Fruit fly (Drosophila melanogaster) whole organism, embryonic: ENCODE results near the gene CG43062.

ENCODE experiments used
- Bteb2 ChIP-seq: fragments of 200-800 bp; sonication (Bioruptor generic); optimal IDR thresholded peaks from 2 replicates; lab custom pipeline; 2016; ENCODE audit warnings: missing biosample characterization, missing genetic modification characterization
- CG10959 ChIP-seq: fragments of 200-800 bp; sonication (Bioruptor generic); IDR thresholded peaks from 2 replicates; pipeline ENCODE4 v1.3.6; 2022; ENCODE audit warnings: missing biosample characterization, missing genetic modification characterization
- CG11247 ChIP-seq: fragments of 200-800 bp; sonication (Bioruptor generic); IDR thresholded peaks from 2 replicates; pipeline ENCODE4 v1.3.6; 2022; ENCODE audit warnings: missing biosample characterization, missing genetic modification characterization
- CG11398 ChIP-seq: fragments of 200-800 bp; sonication (Bioruptor generic); optimal IDR thresholded peaks from 2 replicates; lab custom pipeline; 2016; ENCODE audit warnings: missing biosample characterization, missing genetic modification characterization
- CG12659 ChIP-seq: fragments of 200-800 bp; sonication (Bioruptor generic); optimal IDR thresholded peaks from 3 replicates; lab custom pipeline; 2017; ENCODE audit warnings: mild to moderate bottlenecking, missing biosample characterization, missing genetic modification reagents, missing genetic modification characterization
- CG12744 ChIP-seq: fragments of 200-800 bp; sonication (Bioruptor generic); optimal IDR thresholded peaks from 2 replicates; lab custom pipeline; 2016; ENCODE audit warnings: missing biosample characterization, missing genetic modification characterization
- CG14050 ChIP-seq: fragments of 200-800 bp; sonication (Bioruptor generic); IDR thresholded peaks from 3 replicates; pipeline ENCODE4 v1.3.6; 2022; ENCODE audit warnings: missing biosample characterization, missing genetic modification characterization
- CG1647 ChIP-seq: fragments of 200-800 bp; sonication (Bioruptor generic); optimal IDR thresholded peaks from 3 replicates; lab custom pipeline; 2016; ENCODE audit warnings: missing biosample characterization, missing genetic modification characterization
- CG17385 ChIP-seq: fragments of 200-800 bp; sonication (Bioruptor generic); optimal IDR thresholded peaks from 3 replicates; lab custom pipeline; 2018; ENCODE audit warnings: missing biosample characterization, mild to moderate bottlenecking, missing genetic modification characterization
- CG18619 ChIP-seq: fragments of 200-800 bp; sonication (Bioruptor generic); optimal IDR thresholded peaks from 3 replicates; lab custom pipeline; 2017; ENCODE audit warnings: missing biosample characterization, mild to moderate bottlenecking, missing genetic modification characterization
- CG3163 ChIP-seq: fragments of 200-800 bp; sonication (Bioruptor generic); optimal IDR thresholded peaks from 3 replicates; lab custom pipeline; 2016; ENCODE audit warnings: missing biosample characterization, missing genetic modification characterization
- CG4617 ChIP-seq: fragments of 200-800 bp; sonication (Bioruptor generic); optimal IDR thresholded peaks from 3 replicates; lab custom pipeline; 2016; ENCODE audit warnings: missing biosample characterization, missing genetic modification characterization, borderline replicate concordance
- CG5180 ChIP-seq: fragments of 200-800 bp; sonication (Bioruptor generic); optimal IDR thresholded peaks from 3 replicates; lab custom pipeline; 2017; ENCODE audit warnings: missing biosample characterization, missing genetic modification characterization, mild to moderate bottlenecking, moderate library complexity, missing genetic modification reagents
- CG5245 ChIP-seq: fragments of 200-800 bp; sonication (Bioruptor generic); optimal IDR thresholded peaks from 3 replicates; lab custom pipeline; 2016; ENCODE audit warnings: missing biosample characterization, missing genetic modification characterization
- CG6254 ChIP-seq: fragments of 200-800 bp; sonication (Bioruptor generic); optimal IDR thresholded peaks from 3 replicates; lab custom pipeline; 2017; ENCODE audit warnings: mild to moderate bottlenecking, missing biosample characterization, missing genetic modification reagents, missing genetic modification characterization
- CG7745 ChIP-seq: fragments of 200-800 bp; sonication (Bioruptor generic); optimal IDR thresholded peaks from 2 replicates; lab custom pipeline; 2018; ENCODE audit warnings: missing biosample characterization, mild to moderate bottlenecking, missing genetic modification characterization, moderate library complexity
- CG9932 ChIP-seq: fragments of 200-800 bp; sonication (Bioruptor generic); IDR thresholded peaks from 2 replicates; pipeline ENCODE4 v1.3.6; 2022; ENCODE audit warnings: missing biosample characterization, missing genetic modification characterization
- D19B ChIP-seq: fragments of 200-800 bp; sonication (Bioruptor generic); optimal IDR thresholded peaks from 2 replicates; lab custom pipeline; 2017; ENCODE audit warnings: missing biosample characterization, mild to moderate bottlenecking, missing genetic modification characterization
- Dip2 ChIP-seq: fragments of 200-800 bp; sonication (Bioruptor generic); IDR thresholded peaks from 2 replicates; pipeline ENCODE4 v1.3.6; 2022; ENCODE audit warnings: missing biosample characterization, missing genetic modification characterization
- Fer1 ChIP-seq: fragments of 200-800 bp; sonication (Bioruptor generic); optimal IDR thresholded peaks from 2 replicates; lab custom pipeline; 2017; ENCODE audit warnings: missing biosample characterization, mild to moderate bottlenecking, missing genetic modification characterization
- HLH3B ChIP-seq: fragments of 200-800 bp; sonication (Bioruptor generic); IDR thresholded peaks from 2 replicates; pipeline ENCODE4 v1.3.6; 2022; ENCODE audit warnings: missing biosample characterization, missing genetic modification characterization
- Lhr ChIP-seq: fragments of 200-800 bp; sonication (Bioruptor generic); optimal IDR thresholded peaks from 3 replicates; lab custom pipeline; 2017; ENCODE audit warnings: mild to moderate bottlenecking, missing biosample characterization, missing genetic modification reagents, missing genetic modification characterization
- NC2β ChIP-seq: fragments of 200-800 bp; sonication (Bioruptor generic); optimal IDR thresholded peaks from 2 replicates; lab custom pipeline; 2016; ENCODE audit warnings: missing biosample characterization, missing genetic modification characterization
- Optix ChIP-seq: fragments of 200-800 bp; sonication (Bioruptor generic); IDR thresholded peaks from 3 replicates; pipeline ENCODE4 v1.3.6; 2022; ENCODE audit warnings: missing biosample characterization, missing genetic modification characterization
- TFAM ChIP-seq: fragments of 200-800 bp; sonication (Bioruptor generic); optimal IDR thresholded peaks from 2 replicates; lab custom pipeline; 2017; ENCODE audit warnings: missing biosample characterization, missing genetic modification characterization, inconsistent platforms
- Taf1 ChIP-seq: fragments of 200-800 bp; sonication (Bioruptor generic); IDR thresholded peaks from 2 replicates; pipeline ENCODE4 v1.3.6; 2022; ENCODE audit warnings: missing biosample characterization, missing genetic modification characterization
- ap ChIP-seq: fragments of 200-800 bp; sonication (Bioruptor generic); IDR thresholded peaks from 2 replicates; pipeline ENCODE4 v1.3.6; 2022; ENCODE audit warnings: missing biosample characterization, missing genetic modification characterization
- cato ChIP-seq: fragments of 200-800 bp; sonication (Bioruptor generic); optimal IDR thresholded peaks from 2 replicates; lab custom pipeline; 2016; ENCODE audit warnings: missing biosample characterization, missing genetic modification characterization, borderline replicate concordance
- chif ChIP-seq, 2 experiments: fragments of 200-800 bp; sonication (Bioruptor generic); optimal IDR thresholded peaks; 3 replicates each; lab custom pipeline; 2016; ENCODE audit warnings: missing biosample characterization in 2 of 2, missing genetic modification characterization in 2 of 2
- corto ChIP-seq: fragments of 200-800 bp; sonication (Bioruptor generic); optimal IDR thresholded peaks from 2 replicates; lab custom pipeline; 2016; ENCODE audit warnings: missing biosample characterization, mild to moderate bottlenecking, missing genetic modification characterization, moderate library complexity
- da ChIP-seq: fragments of 200-800 bp; sonication (Bioruptor generic); optimal IDR thresholded peaks from 2 replicates; lab custom pipeline; 2016; ENCODE audit warnings: missing biosample characterization, missing genetic modification characterization
- exex ChIP-seq: fragments of 200-800 bp; sonication (Bioruptor generic); optimal IDR thresholded peaks from 4 replicates; lab custom pipeline; 2018; ENCODE audit warnings: missing biosample characterization, mild to moderate bottlenecking, missing genetic modification characterization, moderate library complexity
- fd64A ChIP-seq: fragments of 200-800 bp; sonication (Bioruptor generic); optimal IDR thresholded peaks from 3 replicates; lab custom pipeline; 2018; ENCODE audit warnings: missing biosample characterization, mild to moderate bottlenecking, missing genetic modification characterization
- grau ChIP-seq: fragments of 200-800 bp; optimal IDR thresholded peaks from 3 replicates; lab custom pipeline; 2019; ENCODE audit warnings: missing biosample characterization, mild to moderate bottlenecking, missing genetic modification characterization, moderate library complexity
- gsb ChIP-seq: fragments of 200-800 bp; sonication (Bioruptor generic); IDR thresholded peaks from 2 replicates; pipeline ENCODE4 v1.3.6; 2022; ENCODE audit warnings: missing biosample characterization, missing genetic modification characterization
- gsb-n ChIP-seq: fragments of 200-800 bp; sonication (Bioruptor generic); optimal IDR thresholded peaks from 3 replicates; lab custom pipeline; 2018; ENCODE audit warnings: missing biosample characterization, mild to moderate bottlenecking, missing genetic modification characterization
- ham ChIP-seq: fragments of 200-800 bp; sonication (Bioruptor generic); IDR thresholded peaks from 2 replicates; pipeline ENCODE4 v1.3.6; 2022; ENCODE audit warnings: missing biosample characterization, missing genetic modification characterization
- mam ChIP-seq: fragments of 200-800 bp; sonication (Bioruptor generic); optimal IDR thresholded peaks from 3 replicates; lab custom pipeline; 2016; ENCODE audit warnings: missing biosample characterization, missing genetic modification characterization
- nau ChIP-seq: fragments of 200-800 bp; sonication (Bioruptor generic); optimal IDR thresholded peaks from 3 replicates; lab custom pipeline; 2017; ENCODE audit warnings: missing biosample characterization, mild to moderate bottlenecking, missing genetic modification characterization, missing genetic modification reagents
- odd ChIP-seq: fragments of 200-800 bp; sonication (Bioruptor generic); optimal IDR thresholded peaks from 2 replicates; lab custom pipeline; 2017; ENCODE audit warnings: missing biosample characterization, mild to moderate bottlenecking, missing genetic modification characterization
- pnt ChIP-seq: fragments of 200-800 bp; sonication (Bioruptor generic); optimal IDR thresholded peaks from 3 replicates; lab custom pipeline; 2016; ENCODE audit warnings: missing biosample characterization, missing genetic modification characterization
- pzg ChIP-seq: fragments of 200-800 bp; sonication (Bioruptor generic); optimal IDR thresholded peaks from 3 replicates; lab custom pipeline; 2018; ENCODE audit warnings: missing biosample characterization, mild to moderate bottlenecking, missing genetic modification characterization, moderate library complexity
- rib ChIP-seq: fragments of 200-800 bp; sonication (Bioruptor generic); IDR thresholded peaks from 2 replicates; pipeline ENCODE4 v1.3.6; 2022; ENCODE audit warnings: missing biosample characterization, missing genetic modification characterization
- sc ChIP-seq, 3 experiments: fragments of >200 bp in 2 of 3; fragments of 200-800 bp in 1 of 3; sonication (Bioruptor generic) in 1 of 3; optimal IDR thresholded peaks; 2 replicates in 2 of 3; 3 replicates in 1 of 3; lab custom pipeline; 2017; ENCODE audit warnings: mild to moderate bottlenecking in 1 of 3, missing biosample characterization in 1 of 3, missing genetic modification characterization in 1 of 3, missing genetic modification reagents in 1 of 3
- schlank ChIP-seq: fragments of 200-800 bp; sonication (Bioruptor generic); optimal IDR thresholded peaks from 2 replicates; lab custom pipeline; 2018; ENCODE audit warnings: missing biosample characterization, mild to moderate bottlenecking, missing genetic modification characterization
- so ChIP-seq: fragments of 200-800 bp; sonication (Bioruptor generic); IDR thresholded peaks from 3 replicates; pipeline ENCODE4 v1.3.6; 2022; ENCODE audit warnings: missing biosample characterization, missing genetic modification characterization
- sug ChIP-seq: fragments of 200-800 bp; optimal IDR thresholded peaks from 2 replicates; lab custom pipeline; 2019; ENCODE audit warnings: missing biosample characterization, mild to moderate bottlenecking, missing genetic modification characterization, moderate library complexity
- wdn ChIP-seq: fragments of 200-800 bp; sonication (Bioruptor generic); IDR thresholded peaks from 2 replicates; pipeline ENCODE4 v1.3.6; 2022; ENCODE audit warnings: missing biosample characterization, missing genetic modification characterization
- wor ChIP-seq: fragments of 200-800 bp; sonication (Bioruptor generic); IDR thresholded peaks from 2 replicates; pipeline ENCODE4 v1.3.6; 2022; ENCODE audit warnings: missing biosample characterization, missing genetic modification characterization
- z ChIP-seq: fragments of 200-800 bp; sonication (Bioruptor generic); IDR thresholded peaks from 3 replicates; pipeline ENCODE4 v1.3.6; 2022; ENCODE audit warnings: missing biosample characterization, missing genetic modification characterization

The CG43062 gene

dm6 chr3R:11760669-11761387 lies 10.7 kb downstream of the CG43062 start (continued):
- TF ChIP-seq CG10959 (GFP tag; lab: Robert Waterston, UW) (no peak), sug (tag; lab: Kevin White, UChicago) (peak; percentile 99), TFAM (GFP tag; lab: Kevin White, UChicago) (peak; percentile 97), Bteb2 (peak; percentile 100), pzg (GFP tag; lab: Kevin White, UChicago) (peak; percentile 62), CG11247 (GFP tag; lab: Robert Waterston, UW) (no peak), wor (no peak), CG1647 (GFP tag; lab: Kevin White, UChicago) (peak; percentile 100), CG3163 (GFP tag; lab: Kevin White, UChicago) (peak; percentile 100), CG17385 (GFP tag; lab: Kevin White, UChicago) (peak; percentile 100), schlank (peak; percentile 100), chif (GFP tag; optimal IDR thresholded peaks at IDR 0.05; lab: Kevin White, UChicago) (peak; percentile 100), Lhr (peak; percentile 99), ham (no peak), CG12659 (GFP tag; lab: Kevin White, UChicago) (peak; percentile 100), CG18619 (GFP tag; lab: Kevin White, UChicago) (peak; percentile 100), HLH3B (no peak), Fer1 (GFP tag; lab: Kevin White, UChicago) (peak; percentile 100), CG7745 (tag; lab: Kevin White, UChicago) (peak; percentile 96), CG12744 (GFP tag; lab: Kevin White, UChicago) (peak; percentile 100), wdn (GFP tag; lab: Robert Waterston, UW) (no peak), grau (tag; lab: Kevin White, UChicago) (peak; percentile 100), nau (GFP tag; lab: Kevin White, UChicago) (peak; percentile 99), CG11398 (GFP tag; lab: Kevin White, UChicago) (peak; percentile 100), fd64A (GFP tag; lab: Kevin White, UChicago) (peak; percentile 99), D19B (GFP tag; lab: Kevin White, UChicago) (peak; percentile 98), da (GFP tag; lab: Kevin White, UChicago) (peak; percentile 100), corto (peak; percentile 100), CG6254 (peak; percentile 98), pnt (GFP tag; lab: Kevin White, UChicago) (peak; percentile 100), sc (optimal IDR thresholded peaks at IDR 0.05; lab: Kevin White, UChicago) (no peak), sc (GFP tag; optimal IDR thresholded peaks at IDR 0.05; lab: Kevin White, UChicago) (peak; percentile 100), Dip2 (GFP tag; lab: Robert Waterston, UW) (no peak), Taf1 (no peak), CG14050 (GFP tag; lab: Robert Waterston, UW) (no peak), gsb (GFP tag; lab: Robert Waterston, UW) (no peak), gsb-n (tag; lab: Kevin White, UChicago) (peak; percentile 100), CG9932 (GFP tag; lab: Robert Waterston, UW) (no peak), ap (GFP tag; lab: Robert Waterston, UW) (no peak), CG5180 (GFP tag; lab: Kevin White, UChicago) (peak; percentile 95), CG4617 (GFP tag; lab: Kevin White, UChicago) (peak; percentile 100), mam (GFP tag; lab: Kevin White, UChicago) (peak; percentile 100), CG5245 (GFP tag; lab: Kevin White, UChicago) (peak; percentile 100), z (GFP tag; lab: Robert Waterston, UW) (no peak), so (GFP tag; lab: Robert Waterston, UW) (no peak), NC2β (GFP tag; lab: Kevin White, UChicago) (peak; percentile 100), cato (peak; percentile 100), odd (GFP tag; lab: Kevin White, UChicago) (peak; percentile 100), exex (tag; lab: Kevin White, UChicago) (peak; percentile 98), rib (no peak), Optix (GFP tag; lab: Robert Waterston, UW) (no peak)
